Fruit fly (Drosophila melanogaster): Measurements from ENCODE around the gene NTPase.
A peak's percentile ranks its signal among the peaks of the same experiment; 100 is the strongest.

The NTPase gene

dm6 chr2L:2908440-2909154 is 22.9 kb upstream of the NTPase start:
- TF ChIP-seq gt (GFP tag; IDR thresholded peaks at IDR 0.05) (no peak), hbn (GFP tag; IDR thresholded peaks at IDR 0.05; ENCODE audit: partially characterized antibody) (no peak), nerfin-2 (GFP tag; IDR thresholded peaks at IDR 0.05; ENCODE audit: partially characterized antibody) (no peak), CG16815 (GFP tag; optimal IDR thresholded peaks at IDR 0.05) (no peak), CG3838 (GFP tag; optimal IDR thresholded peaks at IDR 0.05) (no peak), E2f2 (GFP tag; IDR thresholded peaks at IDR 0.05) (peak; percentile 18; the same call in 1 of the 2 replicates), pros (GFP tag; optimal IDR thresholded peaks at IDR 0.05) (peak; percentile 56), Hr78 (GFP tag; optimal IDR thresholded peaks at IDR 0.05) (peak in 1 of 2 experiments; percentile 39), Ptx1 (GFP tag; IDR thresholded peaks at IDR 0.05) (no peak), ftz-f1 (GFP tag; optimal IDR thresholded peaks at IDR 0.05) (peak; percentile 73), CG1832 (GFP tag; optimal IDR thresholded peaks at IDR 0.05) (peak; percentile 34), CG4328 (GFP tag; optimal IDR thresholded peaks at IDR 0.05) (no peak), CG30020 (tag; optimal IDR thresholded peaks at IDR 0.05) (no peak), CG3407 (GFP tag; optimal IDR thresholded peaks at IDR 0.05) (no peak), zf30C (GFP tag; optimal IDR thresholded peaks at IDR 0.05) (no peak), chinmo (GFP tag; IDR thresholded peaks at IDR 0.05; ENCODE audit: partially characterized antibody) (0 out of 4 replicates have a peak, but pooled peaks have one; percentile 67), Hr51 (GFP tag; optimal IDR thresholded peaks at IDR 0.05) (no peak), dpn (GFP tag; optimal IDR thresholded peaks at IDR 0.05) (no peak), CG9727 (GFP tag; optimal IDR thresholded peaks at IDR 0.05) (no peak), CG5180 (GFP tag; optimal IDR thresholded peaks at IDR 0.05) (peak; percentile 50), tio (GFP tag; optimal IDR thresholded peaks at IDR 0.05) (no peak), CG8281 (tag; optimal IDR thresholded peaks at IDR 0.05) (no peak), CG4707 (GFP tag; optimal IDR thresholded peaks at IDR 0.05) (no peak), CG14860 (GFP tag; IDR thresholded peaks at IDR 0.05; ENCODE audit: partially characterized antibody) (no peak), hth (optimal IDR thresholded peaks at IDR 0.05) (no peak), CG16863 (GFP tag; optimal IDR thresholded peaks at IDR 0.05) (no peak), eve (GFP tag; optimal IDR thresholded peaks at IDR 0.05) (peak in 1 of 2 experiments; percentile 59), CG14710 (tag; optimal IDR thresholded peaks at IDR 0.05) (no peak), slou (GFP tag; optimal IDR thresholded peaks at IDR 0.05) (no peak), NC2α (GFP tag; optimal IDR thresholded peaks at IDR 0.05) (no peak), gfzf (GFP tag; optimal IDR thresholded peaks at IDR 0.05) (no peak), CG3281 (GFP tag; optimal IDR thresholded peaks at IDR 0.05) (no peak), oc (tag; optimal IDR thresholded peaks at IDR 0.05) (peak; percentile 80), tll (GFP tag; optimal IDR thresholded peaks at IDR 0.05) (peak in 1 of 2 experiments; percentile 21), Chrac-16 (GFP tag; optimal IDR thresholded peaks at IDR 0.05) (no peak), CG13775 (GFP tag; optimal IDR thresholded peaks at IDR 0.05) (no peak), Vsx1 (GFP tag; optimal IDR thresholded peaks at IDR 0.05) (peak; percentile 66), bsh (GFP tag; optimal IDR thresholded peaks at IDR 0.05) (peak in 1 of 2 experiments; percentile 14), Trl (optimal IDR thresholded peaks at IDR 0.05) (peak in 1 of 2 experiments; percentile 22), Trl (GFP tag; optimal IDR thresholded peaks at IDR 0.05) (no peak), peb (GFP tag; IDR thresholded peaks at IDR 0.05) (no peak), ind (GFP tag; optimal IDR thresholded peaks at IDR 0.05) (no peak), Pdp1 (GFP tag; optimal IDR thresholded peaks at IDR 0.05) (peak in 1 of 2 experiments; percentile 80), tin (GFP tag; optimal IDR thresholded peaks at IDR 0.05) (no peak), CG6272 (GFP tag; IDR thresholded peaks at IDR 0.05) (no peak), onecut (GFP tag; IDR thresholded peaks at IDR 0.05) (no peak), CG31365 (tag; optimal IDR thresholded peaks at IDR 0.05) (no peak), Hmx (GFP tag; optimal IDR thresholded peaks at IDR 0.05) (no peak), CG9932 (GFP tag; IDR thresholded peaks at IDR 0.05) (no peak)

Data from whole organism, embryonic.